Fruit fly (Drosophila melanogaster) whole organism, embryonic: ENCODE results near the gene Bet3.

Source experiments
- BtbVII ChIP-seq: fragments of 200-800 bp; sonication (Bioruptor generic); optimal IDR thresholded peaks from 3 replicates; lab custom pipeline; 2017; ENCODE audit warnings: missing biosample characterization, mild to moderate bottlenecking, missing genetic modification characterization
- CG11398 ChIP-seq: fragments of 200-800 bp; sonication (Bioruptor generic); optimal IDR thresholded peaks from 2 replicates; lab custom pipeline; 2016; ENCODE audit warnings: missing biosample characterization, missing genetic modification characterization
- CG11695 ChIP-seq: fragments of 200-800 bp; sonication (Bioruptor generic); IDR thresholded peaks from 3 replicates; pipeline ENCODE4 v1.3.6; 2022; ENCODE audit warnings: missing biosample characterization, missing genetic modification characterization
- CG13287 ChIP-seq: fragments of 200-800 bp; sonication (Bioruptor generic); IDR thresholded peaks from 2 replicates; pipeline ENCODE4 v1.3.6; 2022; ENCODE audit warnings: missing biosample characterization, missing genetic modification characterization; ENCODE audit not compliant: partially characterized antibody
- CG15269 ChIP-seq: fragments of 200-800 bp; sonication (Bioruptor generic); optimal IDR thresholded peaks from 2 replicates; lab custom pipeline; 2018; ENCODE audit warnings: missing biosample characterization, mild to moderate bottlenecking, missing genetic modification characterization, moderate library complexity
- CG1529 ChIP-seq: fragments of 200-800 bp; sonication (Bioruptor generic); optimal IDR thresholded peaks from 3 replicates; lab custom pipeline; 2018; ENCODE audit warnings: missing biosample characterization, missing genetic modification characterization
- CG15479 ChIP-seq: fragments of 200-800 bp; sonication (Bioruptor generic); optimal IDR thresholded peaks from 3 replicates; lab custom pipeline; 2019; ENCODE audit warnings: missing biosample characterization, mild to moderate bottlenecking, missing genetic modification characterization, moderate library complexity
- CG16779 ChIP-seq: fragments of 200-800 bp; sonication (Bioruptor generic); IDR thresholded peaks from 2 replicates; pipeline ENCODE4 v1.3.6; 2022; ENCODE audit warnings: missing biosample characterization, missing genetic modification characterization
- CG16863 ChIP-seq: fragments of 200-800 bp; sonication (Bioruptor generic); optimal IDR thresholded peaks from 3 replicates; lab custom pipeline; 2016; ENCODE audit warnings: missing biosample characterization, missing genetic modification characterization
- CG17612 ChIP-seq: fragments of 200-800 bp; sonication (Bioruptor generic); IDR thresholded peaks from 2 replicates; pipeline ENCODE4 v1.3.6; 2022; ENCODE audit warnings: missing biosample characterization, missing genetic modification characterization
- CG2678 ChIP-seq: fragments of 200-800 bp; sonication (Bioruptor generic); optimal IDR thresholded peaks from 3 replicates; lab custom pipeline; 2019; ENCODE audit warnings: missing biosample characterization, mild to moderate bottlenecking, missing genetic modification characterization, moderate library complexity
- CG2712 ChIP-seq: fragments of 200-800 bp; optimal IDR thresholded peaks from 3 replicates; lab custom pipeline; 2019; ENCODE audit warnings: missing biosample characterization, mild to moderate bottlenecking, missing genetic modification characterization, moderate library complexity
- CG34422 ChIP-seq: fragments of 200-800 bp; sonication (Bioruptor generic); IDR thresholded peaks from 3 replicates; pipeline ENCODE4 v1.3.6; 2022; ENCODE audit warnings: missing biosample characterization, missing genetic modification characterization
- CG4282 ChIP-seq: fragments of 200-800 bp; sonication (Bioruptor generic); optimal IDR thresholded peaks from 2 replicates; lab custom pipeline; 2016; ENCODE audit warnings: missing biosample characterization, missing genetic modification characterization
- CG7786 ChIP-seq: fragments of 200-800 bp; sonication (Bioruptor generic); optimal IDR thresholded peaks from 2 replicates; lab custom pipeline; 2016; ENCODE audit warnings: missing biosample characterization, missing genetic modification characterization
- CG9215 ChIP-seq: fragments of 200-800 bp; sonication (Bioruptor generic); IDR thresholded peaks from 2 replicates; pipeline ENCODE4 v1.3.6; 2022; ENCODE audit warnings: missing biosample characterization, missing genetic modification characterization
- CG9817 ChIP-seq: fragments of 200-800 bp; sonication (Bioruptor generic); optimal IDR thresholded peaks from 2 replicates; lab custom pipeline; 2018; ENCODE audit warnings: missing biosample characterization, mild to moderate bottlenecking, missing genetic modification characterization, moderate library complexity
- Camta ChIP-seq: fragments of 200-800 bp; sonication (Bioruptor generic); optimal IDR thresholded peaks from 2 replicates; lab custom pipeline; 2016; ENCODE audit warnings: missing biosample characterization, missing genetic modification characterization
- Drgx ChIP-seq: fragments of 200-800 bp; sonication (Bioruptor generic); IDR thresholded peaks from 2 replicates; pipeline ENCODE4 v1.3.6; 2022; ENCODE audit warnings: missing biosample characterization, missing genetic modification characterization
- Fer2 ChIP-seq: fragments of 200-800 bp; sonication (Bioruptor generic); optimal IDR thresholded peaks from 2 replicates; lab custom pipeline; 2018; ENCODE audit warnings: missing biosample characterization, mild to moderate bottlenecking, missing genetic modification characterization, moderate library complexity
- Max ChIP-seq: fragments of 200-800 bp; sonication (Bioruptor generic); optimal IDR thresholded peaks from 2 replicates; lab custom pipeline; 2016; ENCODE audit warnings: missing biosample characterization, mild to moderate bottlenecking, missing genetic modification characterization
- Neu2 ChIP-seq: fragments of 200-800 bp; sonication (Bioruptor generic); optimal IDR thresholded peaks from 3 replicates; lab custom pipeline; 2016; ENCODE audit warnings: missing biosample characterization, missing genetic modification characterization, borderline replicate concordance
- Ravus ChIP-seq: fragments of 200-800 bp; sonication (Bioruptor generic); IDR thresholded peaks from 2 replicates; pipeline ENCODE4 v1.3.6; 2022; ENCODE audit warnings: missing biosample characterization, missing genetic modification characterization
- Scr ChIP-seq: fragments of 200-800 bp; sonication (Bioruptor generic); IDR thresholded peaks from 2 replicates; pipeline ENCODE4 v1.3.6; 2022; ENCODE audit warnings: missing biosample characterization, missing genetic modification characterization; ENCODE audit not compliant: partially characterized antibody
- Side ChIP-seq: fragments of 200-800 bp; sonication (Bioruptor generic); optimal IDR thresholded peaks from 2 replicates; lab custom pipeline; 2016; ENCODE audit warnings: missing biosample characterization, missing genetic modification characterization
- Vsx1 ChIP-seq: fragments of 200-800 bp; sonication (Bioruptor generic); optimal IDR thresholded peaks from 2 replicates; lab custom pipeline; 2017; ENCODE audit warnings: missing biosample characterization, mild to moderate bottlenecking, missing genetic modification characterization, missing genetic modification reagents
- bcd ChIP-seq: fragments of 200-800 bp; sonication (Bioruptor generic); optimal IDR thresholded peaks from 2 replicates; lab custom pipeline; 2017; ENCODE audit warnings: missing biosample characterization, mild to moderate bottlenecking, missing genetic modification characterization
- bsh ChIP-seq, 2 experiments: fragments of 200-800 bp; sonication (Bioruptor generic); optimal IDR thresholded peaks; 2 replicates each; lab custom pipeline; 2017 to 2018; ENCODE audit warnings: mild to moderate bottlenecking in 2 of 2, missing biosample characterization in 2 of 2, missing genetic modification characterization in 2 of 2, moderate library complexity in 1 of 2
- crol ChIP-seq: fragments of 200-800 bp; sonication (Bioruptor generic); IDR thresholded peaks from 2 replicates; pipeline ENCODE4 v1.3.6; 2022; ENCODE audit warnings: missing biosample characterization, missing genetic modification characterization
- dan ChIP-seq: fragments of 200-800 bp; sonication (Bioruptor generic); IDR thresholded peaks from 2 replicates; pipeline ENCODE4 v1.3.6; 2022; ENCODE audit warnings: missing biosample characterization, missing genetic modification characterization
- dati ChIP-seq: fragments of 200-800 bp; sonication (Bioruptor generic); IDR thresholded peaks from 2 replicates; pipeline ENCODE4 v1.3.6; 2022; ENCODE audit warnings: missing biosample characterization, missing genetic modification characterization
- dysf ChIP-seq: fragments of 200-800 bp; sonication (Bioruptor generic); IDR thresholded peaks from 3 replicates; pipeline ENCODE4 v1.3.6; 2022; ENCODE audit warnings: missing biosample characterization, missing genetic modification characterization
- emc ChIP-seq: fragments of 200-800 bp; sonication (Bioruptor generic); optimal IDR thresholded peaks from 2 replicates; lab custom pipeline; 2016; ENCODE audit warnings: missing biosample characterization, missing genetic modification characterization
- ems ChIP-seq: fragments of 200-800 bp; sonication (Bioruptor generic); optimal IDR thresholded peaks from 3 replicates; lab custom pipeline; 2016; ENCODE audit warnings: missing biosample characterization, missing genetic modification characterization
- gt ChIP-seq: fragments of 200-800 bp; sonication (Bioruptor generic); IDR thresholded peaks from 2 replicates; pipeline ENCODE4 v1.3.6; 2022; ENCODE audit warnings: missing biosample characterization, missing genetic modification characterization
- h ChIP-seq: fragments of >200 bp; optimal IDR thresholded peaks from 2 replicates; lab custom pipeline; 2017
- hbn ChIP-seq: fragments of 200-800 bp; sonication (Bioruptor generic); IDR thresholded peaks from 2 replicates; pipeline ENCODE4 v1.3.6; 2022; ENCODE audit warnings: missing biosample characterization, missing genetic modification characterization; ENCODE audit not compliant: partially characterized antibody
- her ChIP-seq: fragments of 200-800 bp; sonication (Bioruptor generic); optimal IDR thresholded peaks from 2 replicates; lab custom pipeline; 2016; ENCODE audit warnings: missing biosample characterization, missing genetic modification characterization
- kah ChIP-seq: fragments of 200-800 bp; sonication (Bioruptor generic); optimal IDR thresholded peaks from 2 replicates; lab custom pipeline; 2018; ENCODE audit warnings: missing biosample characterization, mild to moderate bottlenecking, missing genetic modification characterization
- ken ChIP-seq: fragments of 200-800 bp; sonication (Bioruptor generic); IDR thresholded peaks from 3 replicates; pipeline ENCODE4 v1.3.6; 2022; ENCODE audit warnings: missing biosample characterization, missing genetic modification characterization
- nau ChIP-seq: fragments of 200-800 bp; sonication (Bioruptor generic); optimal IDR thresholded peaks from 3 replicates; lab custom pipeline; 2017; ENCODE audit warnings: missing biosample characterization, mild to moderate bottlenecking, missing genetic modification characterization, missing genetic modification reagents
- onecut ChIP-seq: fragments of 200-800 bp; sonication (Bioruptor generic); IDR thresholded peaks from 2 replicates; pipeline ENCODE4 v1.3.6; 2022; ENCODE audit warnings: missing biosample characterization, missing genetic modification characterization
- p53 ChIP-seq: fragments of 200-800 bp; sonication (Bioruptor generic); optimal IDR thresholded peaks from 2 replicates; lab custom pipeline; 2016; ENCODE audit warnings: missing biosample characterization, missing genetic modification characterization
- phol ChIP-seq: fragments of 200-800 bp; sonication (Bioruptor generic); optimal IDR thresholded peaks from 3 replicates; lab custom pipeline; 2018; ENCODE audit warnings: missing biosample characterization, mild to moderate bottlenecking, missing genetic modification characterization, moderate library complexity
- pzg ChIP-seq: fragments of 200-800 bp; sonication (Bioruptor generic); optimal IDR thresholded peaks from 3 replicates; lab custom pipeline; 2018; ENCODE audit warnings: missing biosample characterization, mild to moderate bottlenecking, missing genetic modification characterization, moderate library complexity
- ranshi ChIP-seq: fragments of 200-800 bp; sonication (Bioruptor generic); IDR thresholded peaks from 2 replicates; pipeline ENCODE4 v1.3.6; 2022; ENCODE audit warnings: missing biosample characterization, missing genetic modification characterization
- ro ChIP-seq: fragments of 200-800 bp; sonication (Bioruptor generic); IDR thresholded peaks from 2 replicates; pipeline ENCODE4 v1.3.6; 2022; ENCODE audit warnings: missing biosample characterization, missing genetic modification characterization
- slbo ChIP-seq: fragments of 200-800 bp; sonication (Bioruptor generic); IDR thresholded peaks from 2 replicates; pipeline ENCODE4 v1.3.6; 2022; ENCODE audit warnings: missing biosample characterization, missing genetic modification characterization
- stc ChIP-seq: fragments of 200-800 bp; sonication (Bioruptor generic); IDR thresholded peaks from 2 replicates; pipeline ENCODE4 v1.3.6; 2022; ENCODE audit warnings: missing biosample characterization, missing genetic modification characterization
- tin ChIP-seq: fragments of 200-800 bp; sonication (Bioruptor generic); optimal IDR thresholded peaks from 3 replicates; lab custom pipeline; 2016; ENCODE audit warnings: missing biosample characterization, missing genetic modification characterization
- tio ChIP-seq: fragments of 200-800 bp; sonication (Bioruptor generic); optimal IDR thresholded peaks from 2 replicates; lab custom pipeline; 2017; ENCODE audit warnings: missing biosample characterization, missing genetic modification characterization, inconsistent platforms

The Bet3 gene

dm6 chr3L:9457619-9458092 lies 15.6 kb upstream of the Bet3 start, which contains the start of gene CG3437 (continued):
- TF ChIP-seq CG16779 (GFP tag; lab: Robert Waterston, UW) (peak; percentile 99), phol (tag; lab: Kevin White, UChicago) (peak; percentile 100), CG16863 (GFP tag; lab: Kevin White, UChicago) (peak; percentile 99), pzg (GFP tag; lab: Kevin White, UChicago) (peak; percentile 53), CG15269 (tag; lab: Kevin White, UChicago) (peak; percentile 99), ranshi (peak; percentile 99), ro (GFP tag; lab: Robert Waterston, UW) (peak; percentile 98), crol (GFP tag; lab: Robert Waterston, UW) (peak; percentile 85), gt (peak; percentile 99), her (GFP tag; lab: Kevin White, UChicago) (peak; percentile 96), CG7786 (GFP tag; lab: Kevin White, UChicago) (peak; percentile 99), Fer2 (tag; lab: Kevin White, UChicago) (peak; percentile 98), kah (GFP tag; lab: Kevin White, UChicago) (peak; percentile 97), emc (GFP tag; lab: Kevin White, UChicago) (peak; percentile 97), Scr (GFP tag; lab: Robert Waterston, UW) (peak; percentile 29; the same call in 1 of the 2 replicates), ems (GFP tag; lab: Kevin White, UChicago) (peak; percentile 99), slbo (GFP tag; lab: Robert Waterston, UW) (peak; percentile 99), Drgx (peak; percentile 100), dan (peak; percentile 98), CG17612 (GFP tag; lab: Robert Waterston, UW) (peak; percentile 98), dysf (GFP tag; lab: Robert Waterston, UW) (peak; percentile 100), CG15479 (GFP tag; lab: Kevin White, UChicago) (peak; percentile 59), CG1529 (GFP tag; lab: Kevin White, UChicago) (peak; percentile 97), Neu2 (GFP tag; lab: Kevin White, UChicago) (peak; percentile 95), Vsx1 (GFP tag; lab: Kevin White, UChicago) (peak; percentile 97), tin (GFP tag; lab: Kevin White, UChicago) (peak; percentile 98), CG2712 (peak; percentile 96), CG9817 (tag; lab: Kevin White, UChicago) (peak; percentile 99), Ravus (GFP tag; lab: Robert Waterston, UW) (peak; percentile 96), Camta (peak; percentile 97), CG4282 (GFP tag; lab: Kevin White, UChicago) (peak; percentile 97), CG34422 (GFP tag; lab: Robert Waterston, UW) (peak; percentile 100), Side (GFP tag; lab: Kevin White, UChicago) (peak; percentile 99), CG11695 (peak; percentile 99), ken (GFP tag; lab: Robert Waterston, UW) (peak; percentile 99), dati (GFP tag; lab: Robert Waterston, UW) (peak; percentile 99), stc (GFP tag; lab: Robert Waterston, UW) (peak; percentile 99), p53 (GFP tag; lab: Kevin White, UChicago) (peak; percentile 95), nau (GFP tag; lab: Kevin White, UChicago) (peak; percentile 98), bsh (GFP tag; optimal IDR thresholded peaks at IDR 0.05; lab: Kevin White, UChicago) (peak; percentile 98 to 99), BtbVII (GFP tag; lab: Kevin White, UChicago) (peak; percentile 98), CG9215 (GFP tag; lab: Robert Waterston, UW) (peak; percentile 99), CG2678 (tag; lab: Kevin White, UChicago) (peak; percentile 99), bcd (GFP tag; lab: Kevin White, UChicago) (peak; percentile 99), tio (GFP tag; lab: Kevin White, UChicago) (peak; percentile 98), onecut (peak; percentile 98), hbn (GFP tag; lab: Robert Waterston, UW) (no peak; the same call in 1 of the 2 replicates), Max (GFP tag; lab: Kevin White, UChicago) (peak; percentile 97), CG11398 (peak; percentile 97), CG13287 (peak; percentile 58; the same call in 1 of the 2 replicates), h (lab: Kevin White, UChicago) (no peak)
